Fruit fly (Drosophila melanogaster) Kc167 (cell line): ENCODE data around the gene CG17292.

ENCODE experiments used
- Myc ChIP-seq: fragments of >200 bp; optimal IDR thresholded peaks from 2 replicates; lab custom pipeline; 2017; ENCODE audit warnings: missing external identifiers
- Sin3A ChIP-seq: fragments of >200 bp; optimal IDR thresholded peaks from 2 replicates; lab custom pipeline; 2018; ENCODE audit warnings: missing external identifiers
- h ChIP-seq: fragments of >200 bp; optimal IDR thresholded peaks from 3 replicates; lab custom pipeline; 2018; ENCODE audit warnings: missing external identifiers
- insv ChIP-seq: fragments of >200 bp; optimal IDR thresholded peaks from 3 replicates; lab custom pipeline; 2018; ENCODE audit warnings: missing external identifiers
- psq ChIP-seq: fragments of >200 bp; optimal IDR thresholded peaks from 2 replicates; lab custom pipeline; 2017; ENCODE audit warnings: missing external identifiers
- ttk ChIP-seq: sonication (Bioruptor generic); optimal IDR thresholded peaks from 2 replicates; lab custom pipeline; 2017; ENCODE audit warnings: missing external identifiers

dm6 chr2L:8350560-8351171 lies 19.6 kb upstream of the CG17292 start:
- no peak for TF ChIP-seq insv (lab: Kevin White, UChicago)
- TF ChIP-seq Sin3A = no peak
- TF ChIP-seq h (lab: Kevin White, UChicago) = no peak
- TF ChIP-seq psq (lab: Kevin White, UChicago) = no peak
- TF ChIP-seq Myc (lab: Kevin White, UChicago) = no peak
- TF ChIP-seq ttk (lab: Kevin White, UChicago) = no peak
